Fruit fly (Drosophila melanogaster): ENCODE data around the gene CG10588.

CG10588 gene

dm6 chr3L:20986929-20987363 lies 30.2 kb downstream of the CG10588 start:
- TF ChIP-seq Antp (GFP tag; optimal IDR thresholded peaks at IDR 0.05) (no peak), nom (GFP tag; optimal IDR thresholded peaks at IDR 0.05) (peak; percentile 18), Hmx (GFP tag; optimal IDR thresholded peaks at IDR 0.05) (no peak), bsh (GFP tag; optimal IDR thresholded peaks at IDR 0.05) (peak in 1 of 2 experiments; percentile 26), Drgx (GFP tag; IDR thresholded peaks at IDR 0.05) (peak; percentile 69)

DNA sequence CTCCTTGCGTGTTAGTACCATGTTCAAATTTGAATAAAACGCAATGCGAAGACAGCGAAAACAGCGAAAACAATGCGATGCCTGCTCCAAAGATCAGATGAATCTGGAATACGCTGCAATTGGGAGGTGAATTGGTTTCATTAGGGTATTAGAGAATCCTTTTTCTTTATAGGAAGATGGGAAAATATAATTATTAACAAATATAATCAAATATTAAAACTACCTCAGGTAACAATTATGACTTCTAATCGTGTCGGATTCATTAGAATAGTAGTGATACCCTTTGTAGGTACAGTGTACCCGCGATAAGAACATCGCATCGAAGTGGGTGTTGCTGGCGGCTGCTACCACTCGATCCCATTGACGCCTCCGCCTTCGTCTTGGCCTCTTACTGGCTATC lies 31.2 kb downstream of the CG10588 start:
- TF ChIP-seq CG10321 (GFP tag; IDR thresholded peaks at IDR 0.05) (no peak), hb (GFP tag; IDR thresholded peaks at IDR 0.05; ENCODE audit: partially characterized antibody) (0 out of 3 replicates have a peak, but pooled peaks have one; percentile 1), CG12659 (GFP tag; optimal IDR thresholded peaks at IDR 0.05) (no peak), bsh (GFP tag; optimal IDR thresholded peaks at IDR 0.05) (peak in 1 of 2 experiments; percentile 2), Drgx (GFP tag; IDR thresholded peaks at IDR 0.05) (peak; percentile 34; the same call in 1 of the 2 replicates)

dm6 chr3L:20988862-20989261 lies 32.1 kb downstream of the CG10588 start:
- TF ChIP-seq vfl (GFP tag; optimal IDR thresholded peaks at IDR 0.05) = no peak
- peak; percentile 12 for TF ChIP-seq Ets65A (GFP tag)
- no peak for TF ChIP-seq trem (tag; optimal IDR thresholded peaks at IDR 0.05)
- no peak for TF ChIP-seq CG15514 (GFP tag; optimal IDR thresholded peaks at IDR 0.05)
- peak; percentile 10 for TF ChIP-seq sens (GFP tag)
- peak in 1 of 2 experiments; percentile 81 for TF ChIP-seq bsh (GFP tag; optimal IDR thresholded peaks at IDR 0.05)
- TF ChIP-seq psq (GFP tag; optimal IDR thresholded peaks at IDR 0.05) = no peak
- TF ChIP-seq Drgx (GFP tag; IDR thresholded peaks at IDR 0.05) = peak; percentile 62
- peak; percentile 51 for TF ChIP-seq nom (GFP tag; optimal IDR thresholded peaks at IDR 0.05)

DNA sequence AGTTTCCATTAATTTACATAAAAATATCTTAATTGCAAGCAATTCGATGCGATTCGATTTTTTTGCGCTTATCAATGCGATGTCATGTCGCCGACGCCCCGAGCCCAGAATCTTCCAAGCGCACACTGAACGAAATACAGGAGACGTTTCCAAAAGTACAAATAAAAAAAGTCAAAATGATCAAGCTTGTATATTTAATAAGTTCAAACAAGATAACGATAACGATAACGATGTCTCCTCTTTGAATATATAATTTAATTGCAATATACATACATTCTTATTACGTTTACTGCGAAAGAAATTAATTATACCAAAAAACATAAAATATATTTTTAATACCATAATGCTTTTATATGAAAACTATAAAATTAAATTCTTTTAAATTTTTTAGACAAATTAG lies 33.5 kb downstream of the CG10588 start:
- TF ChIP-seq nom (GFP tag; optimal IDR thresholded peaks at IDR 0.05) (peak; percentile 0), CG2712 (tag; optimal IDR thresholded peaks at IDR 0.05) (no peak)

DNA sequence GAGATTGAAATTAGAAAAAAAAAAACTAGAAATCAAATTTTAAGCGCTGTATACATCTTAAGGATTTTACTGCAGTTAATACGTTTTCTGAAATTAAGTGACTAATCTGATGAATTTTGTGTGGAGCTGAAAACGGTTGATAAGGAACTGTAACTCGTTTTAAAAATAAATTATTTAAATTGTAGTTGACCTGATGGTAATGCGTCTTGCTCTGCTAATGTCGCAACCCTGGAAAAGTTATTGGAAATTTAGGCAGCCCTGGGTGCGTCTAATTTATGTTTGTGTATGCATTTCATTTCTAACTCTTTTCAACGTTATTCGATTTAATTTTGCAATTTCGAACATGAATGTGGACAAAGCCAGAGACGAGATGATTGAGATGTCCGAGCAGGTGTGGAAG lies 34.6 kb downstream of the CG10588 start, which contains the start of gene CG12984:
CG12984 (plus strand) TSS at position 301 of the 400 bp plus-strand sequence.
- TF ChIP-seq sens (GFP tag) (peak; percentile 70), CG34376 (GFP tag; optimal IDR thresholded peaks at IDR 0.05) (no peak), bbx (GFP tag; IDR thresholded peaks at IDR 0.05; ENCODE audit: partially characterized antibody) (0 out of 2 replicates have a peak, but pooled peaks have one; percentile 15), CG17385 (GFP tag; optimal IDR thresholded peaks at IDR 0.05) (no peak), stwl (tag; optimal IDR thresholded peaks at IDR 0.05) (peak; percentile 32), Nf-YA (GFP tag; IDR thresholded peaks at IDR 0.05) (no peak), jigr1 (GFP tag; IDR thresholded peaks at IDR 0.05) (no peak), CG2129 (GFP tag; IDR thresholded peaks at IDR 0.05; ENCODE audit: partially characterized antibody) (no peak), CG31365 (tag; optimal IDR thresholded peaks at IDR 0.05) (no peak), CG6654 (GFP tag; optimal IDR thresholded peaks at IDR 0.05) (no peak)

- TF ChIP-seq Awh (GFP tag; IDR thresholded peaks at IDR 0.05) (no peak), Fer1 (GFP tag; optimal IDR thresholded peaks at IDR 0.05) (no peak), Dbx (GFP tag; IDR thresholded peaks at IDR 0.05) (0 out of 3 replicates have a peak, but pooled peaks have one; percentile 15), Lpt (GFP tag; optimal IDR thresholded peaks at IDR 0.05) (no peak), CTCF (GFP tag; optimal IDR thresholded peaks at IDR 0.05) (peak; percentile 61), CG14965 (GFP tag; optimal IDR thresholded peaks at IDR 0.05; ENCODE audit: borderline replicate concordance) (no peak), ham (GFP tag; IDR thresholded peaks at IDR 0.05) (no peak), Dip2 (GFP tag; IDR thresholded peaks at IDR 0.05) (no peak)
Observed at dm6 chr3L:20999639-21000038, 42.9 kb downstream of the CG10588 start.

All from whole organism, embryonic.